Worm (Caenorhabditis elegans) whole organism, young adult: ENCODE data around the gene Y82E9BR.6.
"Not testable (repeated sequence)": the region's sequence is repeated elsewhere in the genome, so short reads cannot be mapped to it uniquely, and the experiment has no call there.

ENCODE experiments used
- C17E4.6 ChIP-seq: fragments of 200-800 bp; sonication (Bioruptor generic); IDR thresholded peaks from 2 replicates; pipeline ENCODE4 v1.3.6; 2022; ENCODE audit warnings: missing genetic modification reagents, missing genetic modification characterization, missing compliant biosample characterization
- F57C9.4 ChIP-seq: sonication (generic microtip); optimal IDR thresholded peaks from 2 replicates; lab custom pipeline; 2017; ENCODE audit warnings: mild to moderate bottlenecking, missing genetic modification characterization, missing compliant biosample characterization
- T07F8.4 ChIP-seq: sonication (generic microtip); optimal IDR thresholded peaks from 2 replicates; lab custom pipeline; 2016; ENCODE audit warnings: mild to moderate bottlenecking, missing genetic modification characterization, moderate library complexity, missing compliant biosample characterization
- Y53F4B.3 ChIP-seq: fragments of 200-800 bp; sonication (Bioruptor generic); IDR thresholded peaks from 2 replicates; pipeline ENCODE4 v1.3.6; 2022; ENCODE audit warnings: missing genetic modification reagents, missing genetic modification characterization, missing compliant biosample characterization
- aptf-2 ChIP-seq: fragments of 200-800 bp; sonication (Bioruptor generic); conservative IDR thresholded peaks from 2 replicates; pipeline ENCODE4 v1.3.6; 2022; ENCODE audit warnings: missing genetic modification reagents, missing genetic modification characterization, missing compliant biosample characterization
- attf-3 ChIP-seq: fragments of 200-800 bp; sonication (Bioruptor generic); conservative IDR thresholded peaks from 2 replicates; pipeline ENCODE4 v1.3.6; 2022; ENCODE audit warnings: missing genetic modification reagents, missing genetic modification characterization, missing compliant biosample characterization
- ceh-58 ChIP-seq: fragments of 200-800 bp; sonication (Bioruptor generic); IDR thresholded peaks from 2 replicates; pipeline ENCODE4 v1.3.6; 2022; ENCODE audit warnings: missing genetic modification characterization, missing compliant biosample characterization
- ceh-79 ChIP-seq: sonication (generic microtip); optimal IDR thresholded peaks from 2 replicates; lab custom pipeline; 2017; ENCODE audit warnings: mild to moderate bottlenecking, missing genetic modification characterization, missing compliant biosample characterization
- ceh-91 ChIP-seq: fragments of 200-800 bp; sonication (Bioruptor generic); IDR thresholded peaks from 2 replicates; pipeline ENCODE4 v1.3.6; 2022; ENCODE audit warnings: missing genetic modification reagents, missing genetic modification characterization, missing compliant biosample characterization
- dpff-1 ChIP-seq: sonication (generic microtip); optimal IDR thresholded peaks from 2 replicates; lab custom pipeline; 2017; ENCODE audit warnings: mild to moderate bottlenecking, missing genetic modification characterization, missing compliant biosample characterization
- egl-18 ChIP-seq: fragments of 200-800 bp; sonication (Bioruptor generic); IDR thresholded peaks from 2 replicates; pipeline ENCODE4 v1.3.6; 2022; ENCODE audit warnings: missing genetic modification reagents, missing genetic modification characterization, missing compliant biosample characterization
- fkh-3 ChIP-seq: sonication (generic microtip); optimal IDR thresholded peaks from 2 replicates; lab custom pipeline; 2016; ENCODE audit warnings: mild to moderate bottlenecking, missing genetic modification characterization, missing compliant biosample characterization
- him-1 ChIP-seq: sonication (generic microtip); optimal IDR thresholded peaks from 2 replicates; lab custom pipeline; 2016; ENCODE audit warnings: missing genotype, missing genetic modification reagents, missing genetic modification characterization, missing compliant biosample characterization
- hlh-26 ChIP-seq: fragments of 200-800 bp; sonication (Bioruptor generic); conservative IDR thresholded peaks from 2 replicates; pipeline ENCODE4 v1.3.6; 2022; ENCODE audit warnings: missing genetic modification reagents, missing genetic modification characterization, missing compliant biosample characterization
- let-607 ChIP-seq, 2 experiments: fragments of 200-800 bp in 1 of 2; sonication (Bioruptor generic) in 1 of 2; sonication (generic microtip) in 1 of 2; optimal IDR thresholded peaks; 2 replicates each; lab custom pipeline; 2016 to 2018; ENCODE audit warnings: mild to moderate bottlenecking in 2 of 2, missing compliant biosample characterization in 2 of 2, missing genetic modification characterization in 2 of 2, moderate library complexity in 2 of 2, missing genotype in 1 of 2
- madf-10 ChIP-seq: sonication (generic microtip); optimal IDR thresholded peaks from 2 replicates; lab custom pipeline; 2016; ENCODE audit warnings: mild to moderate bottlenecking, missing genetic modification characterization, missing compliant biosample characterization
- mes-4 ChIP-seq: sonication (generic microtip); optimal IDR thresholded peaks from 2 replicates; lab custom pipeline; 2016; ENCODE audit warnings: missing genotype, missing genetic modification characterization, missing compliant biosample characterization
- mxl-1 ChIP-seq: sonication (generic microtip); optimal IDR thresholded peaks from 2 replicates; lab custom pipeline; 2016; ENCODE audit warnings: missing genetic modification characterization, missing compliant biosample characterization
- nhr-120 ChIP-seq: fragments of 200-800 bp; sonication (Bioruptor generic); IDR thresholded peaks from 2 replicates; pipeline ENCODE4 v1.3.6; 2022; ENCODE audit warnings: missing genetic modification characterization, missing compliant biosample characterization
- nhr-80 ChIP-seq: sonication (generic microtip); optimal IDR thresholded peaks from 2 replicates; lab custom pipeline; 2016; ENCODE audit warnings: missing genetic modification characterization, missing compliant biosample characterization
- nhr-90 ChIP-seq: sonication (generic microtip); optimal IDR thresholded peaks from 2 replicates; lab custom pipeline; 2016; ENCODE audit warnings: missing genotype, mild to moderate bottlenecking, missing genetic modification characterization, missing compliant biosample characterization
- pha-4 ChIP-seq: fragments of 150-350 bp; sonication (generic microtip); optimal IDR thresholded peaks from 2 replicates; lab custom pipeline; 2014; ENCODE audit warnings: missing biosample characterization, missing genetic modification reagents, missing genetic modification characterization
- sea-2 ChIP-seq: fragments of 200-800 bp; sonication (Bioruptor generic); IDR thresholded peaks from 2 replicates; pipeline ENCODE4 v1.3.6; 2022; ENCODE audit warnings: missing genetic modification characterization, missing compliant biosample characterization
- snpc-3.4 ChIP-seq: sonication (generic microtip); optimal IDR thresholded peaks from 2 replicates; lab custom pipeline; 2017; ENCODE audit warnings: missing genetic modification characterization, mild to moderate bottlenecking, missing compliant biosample characterization, antibody characterized with exemption, moderate library complexity, missing genotype, missing genetic modification reagents
- tlf-1 ChIP-seq: fragments of 200-800 bp; sonication (Bioruptor generic); optimal IDR thresholded peaks from 2 replicates; lab custom pipeline; 2018; ENCODE audit warnings: mild to moderate bottlenecking, missing genetic modification characterization, missing compliant biosample characterization
- unc-62 ChIP-seq: fragments of 150-350 bp; optimal IDR thresholded peaks from 2 replicates; lab custom pipeline; 2014; ENCODE audit warnings: missing biosample characterization, missing genetic modification reagents, missing genetic modification characterization
- zfh-2 ChIP-seq: fragments of 200-800 bp; sonication (Bioruptor generic); conservative IDR thresholded peaks from 2 replicates; pipeline ENCODE4 v1.3.6; 2022; ENCODE audit warnings: missing genetic modification reagents, missing genetic modification characterization, missing compliant biosample characterization

The Y82E9BR.6 gene

DNA sequence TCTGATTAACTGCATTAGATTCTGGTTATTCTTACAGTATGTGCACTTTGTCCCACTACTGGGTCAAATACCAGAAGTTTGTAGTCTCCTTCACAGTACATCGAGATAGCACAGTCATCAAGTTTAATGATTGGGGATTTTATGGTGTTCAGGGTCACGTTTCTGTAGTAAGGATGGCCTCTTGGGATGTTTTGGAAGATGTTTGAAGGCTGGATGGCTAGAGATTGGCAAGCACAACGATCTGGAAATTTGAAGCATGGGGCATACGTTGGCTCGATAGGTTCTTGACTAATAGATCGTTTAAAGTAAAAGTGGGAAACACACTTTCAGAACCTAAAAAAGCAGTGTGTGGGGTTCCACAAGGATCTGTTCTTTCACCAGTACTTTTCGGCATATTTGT lies 23.1 kb upstream of the Y82E9BR.6 start, which contains the start of gene Y82E9BR.8:
TSS of gene Y82E9BR.8 (minus strand) at position 101 of the 400 bp plus-strand sequence.
- not testable (repeated sequence) for TF ChIP-seq pha-4 (tag; lab: Kevin White, UChicago); nhr-120 (GFP tag; lab: Robert Waterston, UW); him-1 (tag; lab: Kevin White, UChicago)

ce11 chrIII:1359669-1360068 lies 21.4 kb upstream of the Y82E9BR.6 start, which contains the start of gene Y82E9BR.9:
Gene Y82E9BR.9 (minus strand): TSS chrIII:1359769.
- TF ChIP-seq ceh-58 (GFP tag; lab: Robert Waterston, UW) (no peak), unc-62 (GFP tag; lab: Kevin White, UChicago) (no peak), aptf-2 (no peak), T07F8.4 (tag; lab: Kevin White, UChicago) (no peak), C17E4.6 (GFP tag; lab: Robert Waterston, UW) (no peak), snpc-3.4 (tag; lab: Kevin White, UChicago) (no peak), madf-10 (no peak), hlh-26 (no peak), let-607 (tag; optimal IDR thresholded peaks at IDR 0.05; lab: Kevin White, UChicago) (no peak), dpff-1 (tag; lab: Kevin White, UChicago) (no peak), ceh-79 (tag; lab: Kevin White, UChicago) (no peak), F57C9.4 (tag; lab: Kevin White, UChicago) (no peak), sea-2 (GFP tag; lab: Robert Waterston, UW) (no peak)

ce11 chrIII:1372563-1372962 lies 8.5 kb upstream of the Y82E9BR.6 start:
- TF ChIP-seq nhr-90, result no peak
- no peak for TF ChIP-seq madf-10

DNA sequence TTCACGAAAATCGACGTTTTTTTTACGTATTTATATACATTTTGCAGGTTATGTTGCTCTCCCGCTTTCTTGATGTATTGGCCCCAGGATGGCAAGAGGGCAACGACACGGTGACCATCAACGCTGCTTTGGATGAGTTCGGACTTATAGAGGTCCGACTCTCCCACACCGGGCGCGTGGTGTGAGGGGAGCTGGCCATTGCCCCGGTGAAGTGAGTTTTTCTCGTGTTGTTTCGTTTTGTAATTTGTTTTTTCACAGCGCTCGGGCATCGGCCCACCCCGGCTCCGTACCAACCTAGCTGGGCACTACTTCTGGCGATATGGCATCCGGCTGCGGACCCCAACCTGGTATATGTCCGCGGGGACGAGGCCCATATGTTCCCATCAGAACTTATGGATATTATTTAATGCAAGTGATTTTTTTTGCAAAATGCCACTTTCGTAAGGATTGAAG lies 6.6 kb upstream of the Y82E9BR.6 start, which contains the start of gene Y82E9BR.20:
TSS of gene Y82E9BR.20 (plus strand) at position 51 of the 453 bp plus-strand sequence.
- TF ChIP-seq egl-18 (GFP tag; lab: Robert Waterston, UW) (no peak), zfh-2 (GFP tag; lab: Robert Waterston, UW) (peak; percentile 67)

ce11 chrIII:1375491-1375890 lies 5.5 kb upstream of the Y82E9BR.6 start, which contains the start of gene Y82E9BR.10:
Gene Y82E9BR.10 (minus strand): TSS chrIII:1375591.
- not testable (repeated sequence) for TF ChIP-seq fkh-3 (tag; lab: Kevin White, UChicago); attf-3 (GFP tag; lab: Robert Waterston, UW); ceh-91 (GFP tag; lab: Robert Waterston, UW)

- TF ChIP-seq let-607 (tag; optimal IDR thresholded peaks at IDR 0.05; lab: Kevin White, UChicago); tlf-1 (GFP tag; lab: Kevin White, UChicago); mes-4 (tag; lab: Kevin White, UChicago): not testable (repeated sequence)
Measured at ce11 chrIII:1377903-1378302, 3.1 kb upstream of the Y82E9BR.6 start, which contains the start of gene pals-40. Gene pals-40 (minus strand): TSS chrIII:1378003.

ce11 chrIII:1383483-1383882 lies 2.5 kb downstream of the Y82E9BR.6 start:
- no peak for TF ChIP-seq Y53F4B.3 (GFP tag; lab: Robert Waterston, UW)

DNA sequence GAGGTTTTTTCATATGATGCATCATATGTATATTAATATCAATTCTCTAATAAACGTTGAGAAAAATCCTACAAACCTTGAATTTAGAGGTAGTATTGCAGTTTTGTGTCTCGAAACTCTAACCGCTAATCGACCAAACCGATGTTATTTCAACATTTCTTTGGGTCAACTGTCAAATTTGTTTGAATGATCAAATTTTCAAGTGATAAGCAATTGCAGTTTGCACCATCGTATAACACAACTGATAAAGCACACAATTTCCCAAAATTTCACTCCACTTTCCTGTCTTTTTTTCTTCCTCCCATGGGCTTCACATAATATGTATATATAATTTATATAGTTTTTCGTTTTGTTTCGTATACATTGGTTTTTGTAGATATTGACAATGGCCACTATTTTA lies 3.1 kb downstream of the Y82E9BR.6 start, which contains the start of the genes fbxa-138 and Y82E9BR.5:
TSS of gene fbxa-138 (minus strand) at position 161 of the 400 bp plus-strand sequence.
TSS of gene Y82E9BR.5 (plus strand) at position 279 of the 400 bp plus-strand sequence.
- TF ChIP-seq nhr-80 (tag; lab: Kevin White, UChicago) (peak; percentile 72), mxl-1 (tag; lab: Kevin White, UChicago) (no peak)
